Fruit fly (Drosophila melanogaster) whole organism, wandering third instar larva: ENCODE results near the gene Arp1.
"Not testable (repeated sequence)": the region's sequence is repeated elsewhere in the genome, so short reads cannot be mapped to it uniquely, and the experiment has no call there.

ENCODE experiments used
- Abd-B ChIP-seq: fragments of >200 bp; optimal IDR thresholded peaks from 2 replicates; lab custom pipeline; 2017; ENCODE audit warnings: missing biosample characterization, missing genetic modification characterization
- CG32264 ChIP-seq: fragments of 200-800 bp; sonication (Bioruptor generic); optimal IDR thresholded peaks from 2 replicates; lab custom pipeline; 2016; ENCODE audit warnings: missing biosample characterization, missing genetic modification characterization
- CrebA ChIP-seq: fragments of 200-800 bp; sonication (Bioruptor generic); optimal IDR thresholded peaks from 2 replicates; lab custom pipeline; 2016; ENCODE audit warnings: missing biosample characterization, mild to moderate bottlenecking, missing genetic modification characterization, borderline replicate concordance
- Jra ChIP-seq: sonication (Bioruptor generic); optimal IDR thresholded peaks from 2 replicates; lab custom pipeline; 2016; ENCODE audit warnings: missing biosample characterization, missing genetic modification characterization
- Rel ChIP-seq, 2 experiments: fragments of 200-800 bp; sonication (Bioruptor generic) in 1 of 2; optimal IDR thresholded peaks; 2 replicates in 1 of 2; 3 replicates in 1 of 2; lab custom pipeline; 2016 to 2019; ENCODE audit warnings: mild to moderate bottlenecking in 2 of 2, missing biosample characterization in 2 of 2, missing genetic modification characterization in 2 of 2, moderate library complexity in 1 of 2
- br ChIP-seq: fragments of 200-800 bp; sonication (Bioruptor generic); optimal IDR thresholded peaks from 2 replicates; lab custom pipeline; 2016; ENCODE audit warnings: missing biosample characterization, missing genetic modification characterization
- dl ChIP-seq, 2 experiments: fragments of 175-275, 200-275 bp in 1 of 2; fragments of 200-275 bp in 1 of 2; sonication (Bioruptor generic); optimal IDR thresholded peaks; lab custom pipeline; 2018; ENCODE audit warnings: mild to moderate bottlenecking in 2 of 2, missing biosample characterization in 2 of 2, missing genetic modification characterization in 2 of 2, moderate library complexity in 2 of 2; ENCODE audit not compliant: partially characterized antibody in 2 of 2, insufficient read depth in 1 of 2
- jim ChIP-seq: fragments of 175-275, 200-325 bp; sonication (Bioruptor generic); optimal IDR thresholded peaks from 2 replicates; lab custom pipeline; 2016; ENCODE audit warnings: missing biosample characterization, mild to moderate bottlenecking, missing genetic modification characterization
- psq ChIP-seq: fragments of 200-800 bp; sonication (Bioruptor generic); optimal IDR thresholded peaks from 3 replicates; lab custom pipeline; 2017; ENCODE audit warnings: missing biosample characterization, mild to moderate bottlenecking, missing genetic modification characterization, moderate library complexity
- sv ChIP-seq: fragments of 200-800 bp; sonication (Bioruptor generic); optimal IDR thresholded peaks from 3 replicates; lab custom pipeline; 2016; ENCODE audit warnings: missing biosample characterization, missing genetic modification characterization

DNA sequence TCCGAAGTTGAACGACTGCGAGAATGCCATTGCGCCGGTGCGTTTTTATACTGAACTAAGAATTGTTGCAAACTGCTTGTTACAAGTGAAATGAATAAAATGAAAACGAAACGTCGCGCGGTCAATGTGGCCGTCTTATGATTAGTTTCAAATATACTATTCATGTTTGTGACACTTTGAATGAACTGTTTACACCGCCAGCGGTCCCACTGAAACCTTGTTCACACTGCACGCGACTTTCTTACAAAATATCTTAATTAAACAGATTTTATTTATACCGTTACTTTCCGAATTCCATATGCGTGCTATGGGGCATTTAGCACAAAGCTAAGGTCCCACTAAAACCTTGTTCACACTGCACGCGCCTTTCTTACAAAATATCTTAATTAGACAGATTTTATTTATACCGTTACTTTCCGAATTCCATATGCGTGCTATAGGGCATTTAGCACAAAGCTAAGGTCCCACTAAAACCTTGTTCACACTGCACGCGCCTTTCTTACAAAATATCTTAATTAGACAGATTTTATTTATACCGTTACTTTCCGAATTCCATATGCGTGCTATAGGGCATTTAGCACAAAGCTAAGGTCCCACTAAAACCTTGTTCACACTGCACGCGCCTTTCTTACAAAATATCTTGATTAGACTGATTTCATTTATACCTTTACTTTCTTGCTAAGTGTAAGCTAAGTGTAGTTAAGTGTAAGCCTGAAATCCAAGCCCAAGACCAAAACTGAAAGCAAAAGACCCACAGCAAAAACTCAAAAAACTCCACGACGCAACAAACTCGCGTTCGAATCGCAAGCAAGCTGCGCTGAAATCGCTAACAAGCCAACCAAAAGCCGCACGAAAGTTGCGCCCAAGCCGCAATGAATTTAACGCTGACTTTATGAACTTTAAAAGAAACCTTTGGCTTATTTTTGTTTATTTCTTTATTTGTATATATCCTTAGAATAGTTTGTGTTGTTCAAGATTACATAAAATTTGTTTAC, 20.9 kb downstream of the Arp1 start, which contains the start of gene PolQ:
- not testable (repeated sequence) for TF ChIP-seq psq; Jra (GFP tag; lab: Kevin White, UChicago); jim (GFP tag; lab: Kevin White, UChicago); br (GFP tag; lab: Kevin White, UChicago); CG32264 (GFP tag; lab: Kevin White, UChicago); CrebA (GFP tag; lab: Kevin White, UChicago); dl (GFP tag; optimal IDR thresholded peaks at IDR 0.05; lab: Kevin White, UChicago; ENCODE audit: insufficient read depth in 1 of 2, partially characterized antibody in 2 of 2); Abd-B (GFP tag; lab: Kevin White, UChicago); sv; Rel (GFP tag; optimal IDR thresholded peaks at IDR 0.05; lab: Kevin White, UChicago); Rel (tag; optimal IDR thresholded peaks at IDR 0.05; lab: Kevin White, UChicago)
